Worm (Caenorhabditis elegans) whole organism, mixed stage, embryonic: ENCODE measurements around the gene scav-3.

Source experiments
- drap-1 ChIP-seq: fragments of 200-800 bp; sonication (Bioruptor generic); optimal IDR thresholded peaks from 3 replicates; lab custom pipeline; 2018; ENCODE audit warnings: mild to moderate bottlenecking, missing genetic modification characterization, missing compliant biosample characterization
- nhr-12 ChIP-seq: fragments of 150-350 bp; optimal IDR thresholded peaks from 2 replicates; lab custom pipeline; 2014; ENCODE audit warnings: missing biosample characterization, missing genetic modification characterization
- nhr-76 ChIP-seq: sonication (generic microtip); optimal IDR thresholded peaks from 2 replicates; lab custom pipeline; 2017; ENCODE audit warnings: missing biosample characterization, missing genetic modification characterization
- snpc-4 ChIP-seq: fragments of 150-350 bp; optimal IDR thresholded peaks from 2 replicates; lab custom pipeline; 2014; ENCODE audit warnings: missing biosample characterization, missing genetic modification characterization
- unc-120 ChIP-seq: sonication (generic microtip); optimal IDR thresholded peaks from 2 replicates; lab custom pipeline; 2017; ENCODE audit warnings: missing genetic modification characterization, missing compliant biosample characterization; ENCODE audit not compliant: poor library complexity, severe bottlenecking

ce11 chrIII:12421708-12422107, 34.9 kb downstream of the scav-3 start, which contains the start of gene tat-1:
- TF ChIP-seq drap-1 (GFP tag; lab: Kevin White, UChicago) (no peak), nhr-76 (tag; lab: Kevin White, UChicago) (no peak), unc-120 (tag; lab: Kevin White, UChicago) (no peak), snpc-4 (no peak), nhr-12 (tag; lab: Kevin White, UChicago) (no peak)
